Worm (Caenorhabditis elegans) whole organism, L1 larva: Measurements from ENCODE around the gene dcaf-1.
A peak's percentile ranks its signal among the peaks of the same experiment; 100 is the strongest.

Experiments
- C16A3.4 ChIP-seq: fragments of 150-350 bp; optimal IDR thresholded peaks from 2 replicates; lab custom pipeline; 2014; ENCODE audit warnings: missing biosample characterization, missing genetic modification characterization
- aly-2 ChIP-seq: fragments of 150-350 bp; optimal IDR thresholded peaks from 2 replicates; lab custom pipeline; 2014; ENCODE audit warnings: missing biosample characterization, missing genetic modification characterization
- blmp-1 ChIP-seq: fragments of 150-350 bp; optimal IDR thresholded peaks from 2 replicates; lab custom pipeline; 2014; ENCODE audit warnings: missing biosample characterization, missing genetic modification characterization
- ceh-63 ChIP-seq: fragments of 200-800 bp; sonication (Bioruptor generic); optimal IDR thresholded peaks from 2 replicates; lab custom pipeline; 2018; ENCODE audit warnings: mild to moderate bottlenecking, missing genetic modification characterization, missing compliant biosample characterization
- dpl-1 ChIP-seq, 3 experiments: fragments of 150-350 bp in 2 of 3; sonication (generic microtip) in 1 of 3; optimal IDR thresholded peaks; 2 replicates each; lab custom pipeline; 2014 to 2017; ENCODE audit warnings: missing biosample characterization in 3 of 3, missing genetic modification characterization in 3 of 3, missing genetic modification reagents in 3 of 3
- dsc-1 ChIP-seq: sonication (generic microtip); optimal IDR thresholded peaks from 2 replicates; lab custom pipeline; 2016; ENCODE audit warnings: mild to moderate bottlenecking, missing genetic modification characterization, missing compliant biosample characterization
- efl-3 ChIP-seq: fragments of 200-800 bp; sonication (Bioruptor generic); optimal IDR thresholded peaks from 2 replicates; lab custom pipeline; 2018; ENCODE audit warnings: mild to moderate bottlenecking, missing genetic modification characterization, missing compliant biosample characterization
- elt-3 ChIP-seq, 6 experiments: fragments of 150-350 bp in 1 of 6; sonication (generic microtip); optimal IDR thresholded peaks; 2 replicates each; lab custom pipeline; 2017 to 2018; ENCODE audit warnings: missing biosample characterization in 6 of 6, missing genetic modification characterization in 6 of 6, inconsistent platforms in 1 of 6
- fkh-4 ChIP-seq: sonication (generic microtip); optimal IDR thresholded peaks from 2 replicates; lab custom pipeline; 2016; ENCODE audit warnings: missing compliant biosample characterization, missing genetic modification characterization, borderline replicate concordance
- fkh-8 ChIP-seq: sonication (generic microtip); optimal IDR thresholded peaks from 2 replicates; lab custom pipeline; 2016; ENCODE audit warnings: mild to moderate bottlenecking, missing genetic modification characterization, missing compliant biosample characterization
- fos-1 ChIP-seq: fragments of 150-350 bp; optimal IDR thresholded peaks from 2 replicates; lab custom pipeline; 2014; ENCODE audit warnings: missing biosample characterization, missing genetic modification characterization
- grh-1 ChIP-seq: fragments of 200-800 bp; sonication (Bioruptor generic); IDR thresholded peaks from 2 replicates; pipeline ENCODE4 v1.3.6; 2022; ENCODE audit warnings: missing genetic modification reagents, missing genetic modification characterization, missing compliant biosample characterization
- hlh-17 ChIP-seq: fragments of 200-800 bp; sonication (Bioruptor generic); optimal IDR thresholded peaks from 2 replicates; lab custom pipeline; 2018; ENCODE audit warnings: missing genetic modification characterization, mild to moderate bottlenecking, missing compliant biosample characterization, moderate library complexity, borderline replicate concordance
- hpl-2 ChIP-seq: fragments of 150-350 bp; optimal IDR thresholded peaks from 2 replicates; lab custom pipeline; 2014; ENCODE audit warnings: missing biosample characterization, missing genetic modification reagents, missing genetic modification characterization
- isw-1 ChIP-seq: fragments of 200-800 bp; sonication (Bioruptor generic); IDR thresholded peaks from 2 replicates; pipeline ENCODE4 v1.3.6; 2022; ENCODE audit warnings: missing genetic modification characterization, missing compliant biosample characterization
- lin-13 ChIP-seq: fragments of 150-350 bp; optimal IDR thresholded peaks from 2 replicates; lab custom pipeline; 2014; ENCODE audit warnings: missing biosample characterization, missing genetic modification reagents, missing genetic modification characterization
- lin-14 ChIP-seq: fragments of 200-800 bp; sonication (Bioruptor generic); optimal IDR thresholded peaks from 2 replicates; lab custom pipeline; 2018; ENCODE audit warnings: mild to moderate bottlenecking, missing genetic modification characterization, moderate library complexity, missing compliant biosample characterization
- lin-15B ChIP-seq: fragments of 150-350 bp; sonication (generic microtip); optimal IDR thresholded peaks from 3 replicates; lab custom pipeline; 2014; ENCODE audit warnings: missing biosample characterization, missing genetic modification characterization
- lin-35 ChIP-seq, 2 experiments: fragments of 150-350 bp; optimal IDR thresholded peaks; 2 replicates each; lab custom pipeline; 2014; ENCODE audit warnings: missing biosample characterization in 2 of 2, missing genetic modification characterization in 2 of 2, missing genetic modification reagents in 2 of 2
- lin-39 ChIP-seq: fragments of 150-350 bp; optimal IDR thresholded peaks from 2 replicates; lab custom pipeline; 2014; ENCODE audit warnings: missing biosample characterization, missing genetic modification reagents, missing genetic modification characterization
- lir-3 ChIP-seq: sonication (generic microtip); optimal IDR thresholded peaks from 2 replicates; lab custom pipeline; 2016; ENCODE audit warnings: mild to moderate bottlenecking, missing genetic modification characterization, moderate library complexity, missing compliant biosample characterization; ENCODE audit not compliant: poor library complexity
- lsy-2 ChIP-seq, 2 experiments: fragments of 150-350 bp; optimal IDR thresholded peaks; 2 replicates each; lab custom pipeline; 2014; ENCODE audit warnings: missing biosample characterization in 2 of 2, missing genetic modification characterization in 2 of 2
- mdl-1 ChIP-seq, 2 experiments: fragments of 150-350 bp; optimal IDR thresholded peaks; 2 replicates each; lab custom pipeline; 2014 to 2017; ENCODE audit warnings: missing biosample characterization in 2 of 2, missing genetic modification characterization in 2 of 2, inconsistent platforms in 1 of 2
- mep-1 ChIP-seq: fragments of 150-350 bp; optimal IDR thresholded peaks from 2 replicates; lab custom pipeline; 2014; ENCODE audit warnings: missing biosample characterization, missing genetic modification characterization
- nhr-11 ChIP-seq: fragments of 150-350 bp; optimal IDR thresholded peaks from 2 replicates; lab custom pipeline; 2014; ENCODE audit warnings: missing biosample characterization, missing genetic modification characterization
- nhr-12 ChIP-seq: sonication (generic microtip); optimal IDR thresholded peaks from 2 replicates; lab custom pipeline; 2017; ENCODE audit warnings: missing biosample characterization, missing genetic modification characterization
- nhr-19 ChIP-seq: fragments of 200-800 bp; sonication (Bioruptor generic); conservative IDR thresholded peaks from 2 replicates; pipeline ENCODE4 v1.3.6; 2022; ENCODE audit warnings: missing genetic modification characterization, missing compliant biosample characterization
- nhr-20 ChIP-seq: sonication (generic microtip); optimal IDR thresholded peaks from 2 replicates; lab custom pipeline; 2016; ENCODE audit warnings: mild to moderate bottlenecking, missing genetic modification characterization, missing compliant biosample characterization
- nhr-47 ChIP-seq: sonication (generic microtip); optimal IDR thresholded peaks from 2 replicates; lab custom pipeline; 2016; ENCODE audit warnings: mild to moderate bottlenecking, missing genetic modification characterization, moderate library complexity, missing compliant biosample characterization
- nhr-71 ChIP-seq: sonication (generic microtip); optimal IDR thresholded peaks from 2 replicates; lab custom pipeline; 2016; ENCODE audit warnings: mild to moderate bottlenecking, missing genetic modification characterization, moderate library complexity, missing compliant biosample characterization
- nhr-76 ChIP-seq: sonication (generic microtip); optimal IDR thresholded peaks from 2 replicates; lab custom pipeline; 2017; ENCODE audit warnings: missing biosample characterization, missing genetic modification characterization
- nhr-84 ChIP-seq: sonication (generic microtip); optimal IDR thresholded peaks from 2 replicates; lab custom pipeline; 2017; ENCODE audit warnings: missing biosample characterization, missing genetic modification characterization
- nhr-85 ChIP-seq: sonication (generic microtip); peaks from one replicate; lab custom pipeline; 2016; ENCODE audit warnings: missing genetic modification characterization, inconsistent platforms, missing compliant biosample characterization
- nhr-90 ChIP-seq: sonication (generic microtip); optimal IDR thresholded peaks from 2 replicates; lab custom pipeline; 2016; ENCODE audit warnings: mild to moderate bottlenecking, missing genetic modification characterization, missing compliant biosample characterization; ENCODE audit not compliant: poor library complexity
- pqm-1 ChIP-seq: sonication (generic microtip); optimal IDR thresholded peaks from 3 replicates; lab custom pipeline; 2017; ENCODE audit warnings: missing biosample characterization, missing genetic modification characterization
- rnt-1 ChIP-seq: sonication (generic microtip); optimal IDR thresholded peaks from 2 replicates; lab custom pipeline; 2016; ENCODE audit warnings: mild to moderate bottlenecking, missing genetic modification characterization, moderate library complexity, missing compliant biosample characterization
- snu-23 ChIP-seq: sonication (generic microtip); optimal IDR thresholded peaks from 2 replicates; lab custom pipeline; 2016; ENCODE audit warnings: missing genetic modification characterization, missing compliant biosample characterization
- sox-4 ChIP-seq: sonication (generic microtip); optimal IDR thresholded peaks from 2 replicates; lab custom pipeline; 2016; ENCODE audit warnings: missing genetic modification characterization, missing compliant biosample characterization
- tbx-2 ChIP-seq: sonication (generic microtip); optimal IDR thresholded peaks from 2 replicates; lab custom pipeline; 2016; ENCODE audit warnings: missing genetic modification characterization, missing compliant biosample characterization
- unc-130 ChIP-seq: fragments of 150-350 bp; optimal IDR thresholded peaks from 2 replicates; lab custom pipeline; 2017; ENCODE audit warnings: missing biosample characterization, missing genetic modification characterization, inconsistent platforms
- unc-30 ChIP-seq: sonication (generic microtip); optimal IDR thresholded peaks from 2 replicates; lab custom pipeline; 2017; ENCODE audit warnings: missing biosample characterization, missing genetic modification characterization
- unc-62 ChIP-seq: fragments of 150-350 bp; optimal IDR thresholded peaks from 2 replicates; lab custom pipeline; 2014; ENCODE audit warnings: missing biosample characterization, missing genetic modification reagents, missing genetic modification characterization
- unc-86 ChIP-seq: sonication (generic microtip); optimal IDR thresholded peaks from 2 replicates; lab custom pipeline; 2016; ENCODE audit warnings: missing genetic modification characterization, missing compliant biosample characterization
- unc-98 ChIP-seq: fragments of 200-800 bp; sonication (Bioruptor generic); IDR thresholded peaks from 2 replicates; pipeline ENCODE4 v1.3.6; 2022; ENCODE audit warnings: missing genetic modification characterization, missing compliant biosample characterization
- vab-15 ChIP-seq: sonication (generic microtip); optimal IDR thresholded peaks from 2 replicates; lab custom pipeline; 2017; ENCODE audit warnings: missing genotype, mild to moderate bottlenecking, missing genetic modification characterization, missing compliant biosample characterization
- xbp-1 ChIP-seq: sonication (generic microtip); optimal IDR thresholded peaks from 2 replicates; lab custom pipeline; 2016; ENCODE audit warnings: missing genetic modification characterization, missing compliant biosample characterization
- ztf-11 ChIP-seq, 2 experiments: sonication (generic microtip); optimal IDR thresholded peaks; 2 replicates each; lab custom pipeline; 2016 to 2017; ENCODE audit warnings: missing genetic modification characterization in 2 of 2, missing biosample characterization in 1 of 2, missing compliant biosample characterization in 1 of 2
- ztf-4 ChIP-seq: fragments of 150-350 bp; optimal IDR thresholded peaks from 2 replicates; lab custom pipeline; 2014; ENCODE audit warnings: missing biosample characterization, missing genetic modification characterization

dcaf-1 gene

DNA sequence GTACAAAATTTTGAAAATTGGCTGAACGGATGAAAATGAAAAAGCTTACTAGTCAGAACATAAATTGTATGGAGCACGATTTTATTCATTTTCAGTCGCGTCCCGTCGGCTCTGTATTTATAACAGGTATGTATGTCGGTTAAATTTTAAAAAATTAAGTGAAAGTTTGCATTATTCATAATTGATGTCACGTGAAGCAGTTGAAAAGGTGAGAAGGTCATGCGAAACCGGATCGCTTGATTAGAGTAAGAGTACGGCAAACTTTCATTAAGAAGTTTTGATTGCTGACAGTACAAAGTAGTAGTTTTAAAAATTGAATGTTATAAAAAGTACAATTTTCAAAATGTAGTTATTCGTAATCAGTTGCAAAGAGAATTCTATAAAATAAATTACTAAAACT is 33.3 kb downstream of the dcaf-1 start:
- TF ChIP-seq nhr-85 (tag; lab: Kevin White, UChicago) (peak; percentile 59), blmp-1 (peak; percentile 30), nhr-76 (tag; lab: Kevin White, UChicago) (no peak), dsc-1 (tag; lab: Kevin White, UChicago) (no peak)

DNA sequence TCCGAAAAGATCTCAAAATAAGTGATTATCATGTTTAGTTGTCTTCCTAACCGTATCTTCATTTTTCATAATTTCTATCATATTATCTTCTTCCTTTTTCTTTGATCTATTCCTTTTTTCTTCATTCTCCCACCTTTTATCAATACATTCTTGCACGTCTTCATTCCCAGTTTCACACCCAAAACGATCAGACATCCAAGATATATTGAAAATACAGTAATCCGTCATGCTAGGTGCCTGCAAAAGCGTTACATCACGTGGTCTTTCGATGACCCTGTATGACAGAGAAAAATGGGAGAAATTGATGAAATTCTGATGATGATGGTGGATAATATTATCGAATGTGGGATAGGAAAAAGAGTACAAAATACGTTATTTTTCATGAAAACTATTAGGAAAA is 34.1 kb downstream of the dcaf-1 start:
- TF ChIP-seq unc-98 (GFP tag; lab: Robert Waterston, UW) (no peak), nhr-85 (tag; lab: Kevin White, UChicago) (peak; percentile 96), rnt-1 (no peak), ceh-63 (no peak), blmp-1 (peak; percentile 90), lin-35 (GFP tag; optimal IDR thresholded peaks at IDR 0.05; lab: Kevin White, UChicago) (peak in 1 of 2 experiments; percentile 63), vab-15 (tag; lab: Kevin White, UChicago) (no peak), lin-13 (no peak), ztf-11 (tag; optimal IDR thresholded peaks at IDR 0.05; lab: Kevin White, UChicago) (no peak), lsy-2 (tag; optimal IDR thresholded peaks at IDR 0.05; lab: Kevin White, UChicago) (peak; percentile 69 to 82), ztf-4 (tag; lab: Kevin White, UChicago) (peak; percentile 18), nhr-71 (tag; lab: Kevin White, UChicago) (peak; percentile 83), elt-3 (tag; optimal IDR thresholded peaks at IDR 0.05; lab: Kevin White, UChicago) (peak in 2 of 6 experiments; percentile 80), snu-23 (GFP tag; lab: Kevin White, UChicago) (peak; percentile 80), nhr-90 (tag; lab: Kevin White, UChicago) (peak; percentile 77), aly-2 (tag; lab: Kevin White, UChicago) (no peak), fkh-8 (tag; lab: Kevin White, UChicago) (no peak), fkh-4 (tag; lab: Kevin White, UChicago) (no peak), hlh-17 (GFP tag; lab: Kevin White, UChicago) (no peak), nhr-47 (tag; lab: Kevin White, UChicago) (peak; percentile 52), sox-4 (tag; lab: Kevin White, UChicago) (no peak), nhr-20 (tag; lab: Kevin White, UChicago) (peak; percentile 95), fos-1 (tag; lab: Kevin White, UChicago) (no peak), isw-1 (GFP tag; lab: Robert Waterston, UW) (no peak), mep-1 (tag; lab: Kevin White, UChicago) (peak; percentile 43), C16A3.4 (tag; lab: Kevin White, UChicago) (peak; percentile 22), unc-62 (GFP tag; lab: Kevin White, UChicago) (no peak), lin-39 (tag; lab: Kevin White, UChicago) (no peak), dpl-1 (GFP tag; optimal IDR thresholded peaks at IDR 0.05; lab: Kevin White, UChicago) (peak in 1 of 3 experiments; percentile 21), grh-1 (GFP tag; lab: Robert Waterston, UW) (peak; percentile 38; the same call in 1 of the 2 replicates), nhr-84 (tag; lab: Kevin White, UChicago) (no peak), mdl-1 (tag; optimal IDR thresholded peaks at IDR 0.05; lab: Kevin White, UChicago) (peak in 1 of 2 experiments; percentile 41), unc-86 (tag; lab: Kevin White, UChicago) (no peak), lin-14 (peak; percentile 73), xbp-1 (tag; lab: Kevin White, UChicago) (peak; percentile 3), dsc-1 (tag; lab: Kevin White, UChicago) (no peak), unc-130 (no peak), hpl-2 (no peak), unc-30 (tag; lab: Kevin White, UChicago) (no peak), efl-3 (peak; percentile 32), tbx-2 (peak; percentile 35), nhr-11 (tag; lab: Kevin White, UChicago) (no peak), lin-15B (tag; lab: Kevin White, UChicago) (no peak), pqm-1 (no peak), nhr-19 (peak; percentile 21; the same call in 1 of the 2 replicates), nhr-12 (tag; lab: Kevin White, UChicago) (no peak), lir-3 (no peak)
